Fruit fly (Drosophila melanogaster) whole organism, embryonic: Measurements from ENCODE around the gene eas.

Source experiments
- Adf1 ChIP-seq: fragments of 200-800 bp; sonication (Bioruptor generic); IDR thresholded peaks from 2 replicates; pipeline ENCODE4 v1.3.6; 2022; ENCODE audit warnings: missing biosample characterization, missing genetic modification characterization
- Awh ChIP-seq: fragments of 200-800 bp; sonication (Bioruptor generic); IDR thresholded peaks from 2 replicates; pipeline ENCODE4, ENCODE4 v1.3.6; 2022; ENCODE audit warnings: missing biosample characterization, missing genetic modification characterization
- BEAF-32 ChIP-seq: fragments of 200-800 bp; sonication (Bioruptor generic); optimal IDR thresholded peaks from 3 replicates; lab custom pipeline; 2017; ENCODE audit warnings: missing biosample characterization, missing genetic modification characterization, mild to moderate bottlenecking, moderate library complexity, missing genetic modification reagents
- BtbVII ChIP-seq: fragments of 200-800 bp; sonication (Bioruptor generic); optimal IDR thresholded peaks from 3 replicates; lab custom pipeline; 2017; ENCODE audit warnings: missing biosample characterization, mild to moderate bottlenecking, missing genetic modification characterization
- CG10959 ChIP-seq: fragments of 200-800 bp; sonication (Bioruptor generic); IDR thresholded peaks from 2 replicates; pipeline ENCODE4 v1.3.6; 2022; ENCODE audit warnings: missing biosample characterization, missing genetic modification characterization
- CG11247 ChIP-seq: fragments of 200-800 bp; sonication (Bioruptor generic); IDR thresholded peaks from 2 replicates; pipeline ENCODE4 v1.3.6; 2022; ENCODE audit warnings: missing biosample characterization, missing genetic modification characterization
- CG12236 ChIP-seq: fragments of 200-800 bp; sonication (Bioruptor generic); optimal IDR thresholded peaks from 2 replicates; lab custom pipeline; 2016; ENCODE audit warnings: missing biosample characterization, missing genetic modification characterization
- CG14710 ChIP-seq: fragments of 200-800 bp; sonication (Bioruptor generic); optimal IDR thresholded peaks from 3 replicates; lab custom pipeline; 2019; ENCODE audit warnings: missing biosample characterization, mild to moderate bottlenecking, missing genetic modification characterization, moderate library complexity
- CG17359 ChIP-seq: fragments of 200-800 bp; sonication (Bioruptor generic); optimal IDR thresholded peaks from 3 replicates; lab custom pipeline; 2018; ENCODE audit warnings: missing biosample characterization, mild to moderate bottlenecking, missing genetic modification characterization, moderate library complexity
- CG17361 ChIP-seq: fragments of 200-800 bp; sonication (Bioruptor generic); IDR thresholded peaks from 3 replicates; pipeline ENCODE4 v1.3.6; 2022; ENCODE audit warnings: missing biosample characterization, missing genetic modification characterization
- CG17385 ChIP-seq: fragments of 200-800 bp; sonication (Bioruptor generic); optimal IDR thresholded peaks from 3 replicates; lab custom pipeline; 2018; ENCODE audit warnings: missing biosample characterization, mild to moderate bottlenecking, missing genetic modification characterization
- CG2199 ChIP-seq: fragments of 200-800 bp; sonication (Bioruptor generic); IDR thresholded peaks from 3 replicates; pipeline ENCODE4 v1.3.6; 2022; ENCODE audit warnings: missing biosample characterization, missing genetic modification characterization
- CG31441 ChIP-seq: fragments of 200-800 bp; sonication (Bioruptor generic); IDR thresholded peaks from 2 replicates; pipeline ENCODE4 v1.3.6; 2022; ENCODE audit warnings: missing biosample characterization, missing genetic modification characterization
- CG4328 ChIP-seq: fragments of 200-800 bp; sonication (Bioruptor generic); optimal IDR thresholded peaks from 3 replicates; lab custom pipeline; 2017; ENCODE audit warnings: missing biosample characterization, missing genetic modification reagents, missing genetic modification characterization
- CG4854 ChIP-seq: fragments of 200-800 bp; sonication (Bioruptor generic); optimal IDR thresholded peaks from 2 replicates; lab custom pipeline; 2016; ENCODE audit warnings: missing biosample characterization, missing genetic modification characterization, inconsistent platforms
- CG6254 ChIP-seq: fragments of 200-800 bp; sonication (Bioruptor generic); optimal IDR thresholded peaks from 3 replicates; lab custom pipeline; 2017; ENCODE audit warnings: mild to moderate bottlenecking, missing biosample characterization, missing genetic modification reagents, missing genetic modification characterization
- CG7839 ChIP-seq: fragments of 200-800 bp; sonication (Bioruptor generic); optimal IDR thresholded peaks from 3 replicates; lab custom pipeline; 2018; ENCODE audit warnings: missing biosample characterization, mild to moderate bottlenecking, missing genetic modification characterization, moderate library complexity
- CG8478 ChIP-seq: fragments of >200 bp; optimal IDR thresholded peaks from 2 replicates; lab custom pipeline; 2018
- Chrac-16 ChIP-seq: fragments of 200-800 bp; sonication (Bioruptor generic); optimal IDR thresholded peaks from 3 replicates; lab custom pipeline; 2016; ENCODE audit warnings: missing biosample characterization, missing genetic modification characterization
- Gsc ChIP-seq: fragments of 200-800 bp; sonication (Bioruptor generic); IDR thresholded peaks from 2 replicates; pipeline ENCODE4 v1.3.6; 2022; ENCODE audit warnings: missing biosample characterization, missing genetic modification characterization
- H15 ChIP-seq: fragments of 200-800 bp; sonication (Bioruptor generic); IDR thresholded peaks from 3 replicates; pipeline ENCODE4 v1.3.6; 2022; ENCODE audit warnings: missing biosample characterization, missing genetic modification characterization
- HLHmδ ChIP-seq: fragments of 200-800 bp; sonication (Bioruptor generic); optimal IDR thresholded peaks from 2 replicates; lab custom pipeline; 2018; ENCODE audit warnings: missing biosample characterization, mild to moderate bottlenecking, missing genetic modification characterization, moderate library complexity
- Kr ChIP-seq: fragments of 200-800 bp; sonication (Bioruptor generic); optimal IDR thresholded peaks from 2 replicates; lab custom pipeline; 2017; ENCODE audit warnings: missing biosample characterization, mild to moderate bottlenecking, missing genetic modification characterization
- Lhr ChIP-seq: fragments of 200-800 bp; sonication (Bioruptor generic); optimal IDR thresholded peaks from 3 replicates; lab custom pipeline; 2017; ENCODE audit warnings: mild to moderate bottlenecking, missing biosample characterization, missing genetic modification reagents, missing genetic modification characterization
- Max ChIP-seq: fragments of 200-800 bp; sonication (Bioruptor generic); optimal IDR thresholded peaks from 2 replicates; lab custom pipeline; 2016; ENCODE audit warnings: missing biosample characterization, mild to moderate bottlenecking, missing genetic modification characterization
- NC2α ChIP-seq: fragments of 200-800 bp; sonication (Bioruptor generic); optimal IDR thresholded peaks from 2 replicates; lab custom pipeline; 2016; ENCODE audit warnings: missing biosample characterization, missing genetic modification characterization
- Nf-YB ChIP-seq: fragments of 200-800 bp; sonication (Bioruptor generic); optimal IDR thresholded peaks from 3 replicates; lab custom pipeline; 2019; ENCODE audit warnings: missing biosample characterization, mild to moderate bottlenecking, missing genetic modification characterization, moderate library complexity
- Nf-YC ChIP-seq: fragments of 200-800 bp; optimal IDR thresholded peaks from 3 replicates; lab custom pipeline; 2019; ENCODE audit warnings: missing biosample characterization, mild to moderate bottlenecking, missing genetic modification characterization, moderate library complexity
- NfI ChIP-seq: fragments of 200-800 bp; sonication (Bioruptor generic); optimal IDR thresholded peaks from 3 replicates; lab custom pipeline; 2018; ENCODE audit warnings: missing biosample characterization, mild to moderate bottlenecking, missing genetic modification characterization, moderate library complexity
- PHDP ChIP-seq: fragments of 200-800 bp; sonication (Bioruptor generic); optimal IDR thresholded peaks from 3 replicates; lab custom pipeline; 2018; ENCODE audit warnings: missing biosample characterization, mild to moderate bottlenecking, missing genetic modification characterization, moderate library complexity
- bab2 ChIP-seq: fragments of 200-800 bp; sonication (Bioruptor generic); optimal IDR thresholded peaks from 2 replicates; lab custom pipeline; 2016; ENCODE audit warnings: missing biosample characterization, missing genetic modification characterization
- bcd ChIP-seq: fragments of 200-800 bp; sonication (Bioruptor generic); optimal IDR thresholded peaks from 2 replicates; lab custom pipeline; 2017; ENCODE audit warnings: missing biosample characterization, mild to moderate bottlenecking, missing genetic modification characterization
- croc ChIP-seq: fragments of 200-800 bp; sonication (Bioruptor generic); conservative IDR thresholded peaks from 3 replicates; pipeline ENCODE4 v1.3.6; 2022; ENCODE audit warnings: missing biosample characterization, missing genetic modification characterization
- crol ChIP-seq: fragments of 200-800 bp; sonication (Bioruptor generic); IDR thresholded peaks from 2 replicates; pipeline ENCODE4 v1.3.6; 2022; ENCODE audit warnings: missing biosample characterization, missing genetic modification characterization
- cwo ChIP-seq: fragments of 200-800 bp; sonication (Bioruptor generic); optimal IDR thresholded peaks from 3 replicates; lab custom pipeline; 2017; ENCODE audit warnings: missing biosample characterization, missing genetic modification characterization, mild to moderate bottlenecking, moderate library complexity, missing genetic modification reagents
- dysf ChIP-seq: fragments of 200-800 bp; sonication (Bioruptor generic); IDR thresholded peaks from 3 replicates; pipeline ENCODE4 v1.3.6; 2022; ENCODE audit warnings: missing biosample characterization, missing genetic modification characterization
- ewg ChIP-seq: fragments of 200-800 bp; sonication (Bioruptor generic); optimal IDR thresholded peaks from 3 replicates; lab custom pipeline; 2017; ENCODE audit warnings: mild to moderate bottlenecking, missing biosample characterization, missing genetic modification reagents, missing genetic modification characterization
- gce ChIP-seq: fragments of 200-800 bp; sonication (Bioruptor generic); IDR thresholded peaks from 3 replicates; pipeline ENCODE4 v1.3.6; 2022; ENCODE audit warnings: missing biosample characterization, missing genetic modification characterization
- her ChIP-seq: fragments of 200-800 bp; sonication (Bioruptor generic); optimal IDR thresholded peaks from 2 replicates; lab custom pipeline; 2016; ENCODE audit warnings: missing biosample characterization, missing genetic modification characterization
- lab ChIP-seq: fragments of 200-800 bp; sonication (Bioruptor generic); optimal IDR thresholded peaks from 3 replicates; lab custom pipeline; 2017; ENCODE audit warnings: missing biosample characterization, missing genetic modification characterization, mild to moderate bottlenecking, moderate library complexity, missing genetic modification reagents
- nom ChIP-seq: fragments of 200-800 bp; sonication (Bioruptor generic); optimal IDR thresholded peaks from 2 replicates; lab custom pipeline; 2017; ENCODE audit warnings: missing biosample characterization, missing genetic modification characterization, mild to moderate bottlenecking, moderate library complexity, missing genetic modification reagents
- pho ChIP-seq: fragments of 200-800 bp; sonication (Bioruptor generic); optimal IDR thresholded peaks from 2 replicates; lab custom pipeline; 2016; ENCODE audit warnings: missing biosample characterization, missing genetic modification characterization
- repo ChIP-seq: fragments of 200-800 bp; sonication (Bioruptor generic); optimal IDR thresholded peaks from 2 replicates; lab custom pipeline; 2016; ENCODE audit warnings: missing biosample characterization, missing genetic modification characterization
- run ChIP-seq: fragments of 200-800 bp; sonication (Bioruptor generic); optimal IDR thresholded peaks from 3 replicates; lab custom pipeline; 2018; ENCODE audit warnings: missing biosample characterization, mild to moderate bottlenecking, missing genetic modification characterization
- sc ChIP-seq, 3 experiments: fragments of >200 bp in 2 of 3; fragments of 200-800 bp in 1 of 3; sonication (Bioruptor generic) in 1 of 3; optimal IDR thresholded peaks; 2 replicates in 2 of 3; 3 replicates in 1 of 3; lab custom pipeline; 2017; ENCODE audit warnings: mild to moderate bottlenecking in 1 of 3, missing biosample characterization in 1 of 3, missing genetic modification characterization in 1 of 3, missing genetic modification reagents in 1 of 3
- sna ChIP-seq: fragments of 200-800 bp; sonication (Bioruptor generic); IDR thresholded peaks from 2 replicates; pipeline ENCODE4 v1.3.6; 2022; ENCODE audit warnings: missing biosample characterization, missing genetic modification characterization; ENCODE audit not compliant: partially characterized antibody
- zen ChIP-seq: fragments of 200-800 bp; sonication (Bioruptor generic); optimal IDR thresholded peaks from 3 replicates; lab custom pipeline; 2018; ENCODE audit warnings: missing biosample characterization, mild to moderate bottlenecking, missing genetic modification characterization, moderate library complexity

Gene eas

DNA sequence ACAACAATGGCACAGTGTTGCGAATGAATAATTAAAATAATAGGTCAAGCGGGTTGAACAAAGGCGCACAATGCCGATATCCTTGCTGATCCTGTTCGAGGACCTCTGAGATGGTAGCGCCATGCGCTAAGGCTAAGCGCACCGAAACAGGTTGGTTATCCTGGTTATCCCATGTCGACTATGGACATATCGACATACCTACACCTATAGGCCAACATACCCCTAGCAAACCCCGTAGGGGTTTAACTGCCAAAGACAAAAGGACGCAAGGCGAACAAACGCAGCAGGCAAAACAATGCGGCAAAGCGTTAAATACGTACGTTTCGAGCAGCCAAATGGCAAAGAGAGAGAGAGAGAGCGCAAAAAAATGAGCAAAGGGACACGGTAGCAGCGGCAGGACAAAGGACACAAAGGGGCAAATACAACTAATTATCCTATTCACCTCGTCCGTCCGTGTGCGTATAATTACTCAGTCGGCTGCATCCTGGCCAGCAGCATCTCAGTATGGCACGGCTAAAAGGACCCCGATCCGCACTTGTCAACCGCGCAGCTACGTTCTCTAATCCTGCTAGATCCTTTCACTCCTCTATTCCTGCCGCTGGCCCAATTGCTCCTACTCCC is 36.2 kb upstream of the eas start (continued):
- TF ChIP-seq run (tag; lab: Kevin White, UChicago) (no peak), NC2α (GFP tag; lab: Kevin White, UChicago) (no peak), CG10959 (GFP tag; lab: Robert Waterston, UW) (no peak), Max (GFP tag; lab: Kevin White, UChicago) (no peak)

- TF ChIP-seq CG2199 (GFP tag; lab: Robert Waterston, UW) = peak; percentile 68; the same call in 1 of the 3 replicates
- no peak for TF ChIP-seq CG17385 (GFP tag; lab: Kevin White, UChicago)
- no peak for TF ChIP-seq cwo (GFP tag; lab: Kevin White, UChicago)
- no peak for TF ChIP-seq her (GFP tag; lab: Kevin White, UChicago)
- TF ChIP-seq BEAF-32 (GFP tag; lab: Kevin White, UChicago) = no peak
- TF ChIP-seq CG12236 = no peak
- TF ChIP-seq CG4854 (GFP tag; lab: Kevin White, UChicago) = no peak
- peak; percentile 61 for TF ChIP-seq Nf-YB (GFP tag; lab: Kevin White, UChicago)
- peak; percentile 54 for TF ChIP-seq Nf-YC (tag; lab: Kevin White, UChicago)
These were observed 34.1 kb upstream of the eas start for dm6 chrX:16243989-16244388.

dm6 chrX:16244731-16245130 is 33.4 kb upstream of the eas start:
- no peak for TF ChIP-seq Lhr (GFP tag; lab: Kevin White, UChicago)
- TF ChIP-seq CG7839 = peak; percentile 28
- TF ChIP-seq pho = no peak
- TF ChIP-seq CG8478 (lab: Kevin White, UChicago) = no peak
- TF ChIP-seq lab = no peak
- TF ChIP-seq CG11247 = peak; percentile 41; the same call in 1 of the 2 replicates
- no peak for TF ChIP-seq Chrac-16 (GFP tag; lab: Kevin White, UChicago)
- TF ChIP-seq bcd (GFP tag; lab: Kevin White, UChicago) = no peak
- no peak for TF ChIP-seq CG6254 (GFP tag; lab: Kevin White, UChicago)
- TF ChIP-seq Adf1 (GFP tag; lab: Robert Waterston, UW) = no peak
- TF ChIP-seq crol = no peak
- TF ChIP-seq zen (tag; lab: Kevin White, UChicago) = peak; percentile 8
- no peak for TF ChIP-seq bab2 (GFP tag; lab: Kevin White, UChicago)
- no peak for TF ChIP-seq ewg (GFP tag; lab: Kevin White, UChicago)
- TF ChIP-seq croc (GFP tag; lab: Robert Waterston, UW) = no peak
- no peak for TF ChIP-seq CG4328 (GFP tag; lab: Kevin White, UChicago)
- no peak for TF ChIP-seq H15 (GFP tag; lab: Robert Waterston, UW)
- no peak for TF ChIP-seq sc (optimal IDR thresholded peaks at IDR 0.05; lab: Kevin White, UChicago)
- TF ChIP-seq sc (GFP tag; optimal IDR thresholded peaks at IDR 0.05; lab: Kevin White, UChicago) = no peak
- TF ChIP-seq repo = no peak
- TF ChIP-seq Kr (GFP tag; lab: Kevin White, UChicago) = no peak
- no peak for TF ChIP-seq BtbVII (GFP tag; lab: Kevin White, UChicago)
- peak; percentile 23 for TF ChIP-seq CG17359
- TF ChIP-seq Gsc (GFP tag; lab: Robert Waterston, UW) = no peak
- no peak for TF ChIP-seq HLHmδ (GFP tag; lab: Kevin White, UChicago)
- no peak for TF ChIP-seq Awh
- peak; percentile 17 for TF ChIP-seq PHDP
- TF ChIP-seq nom = no peak
- TF ChIP-seq CG31441 (GFP tag; lab: Robert Waterston, UW) = no peak
- TF ChIP-seq sna (GFP tag; lab: Robert Waterston, UW) = no peak
- no peak for TF ChIP-seq CG14710 (tag; lab: Kevin White, UChicago)
- 0 out of 3 replicates have a peak, but pooled peaks have one; percentile 24 for TF ChIP-seq dysf (GFP tag; lab: Robert Waterston, UW)
- 0 out of 3 replicates have a peak, but pooled peaks have one; percentile 25 for TF ChIP-seq CG17361 (GFP tag; lab: Robert Waterston, UW)
- TF ChIP-seq NfI = peak; percentile 3
- TF ChIP-seq gce (GFP tag; lab: Robert Waterston, UW) = no peak
